Fruit fly (Drosophila melanogaster) whole organism, embryonic: Measurements from ENCODE around the gene CG5225.

ENCODE experiments used
- Asciz ChIP-seq: fragments of 200-800 bp; sonication (Bioruptor generic); optimal IDR thresholded peaks from 2 replicates; lab custom pipeline; 2017; ENCODE audit warnings: missing biosample characterization, mild to moderate bottlenecking, missing genetic modification characterization, missing genetic modification reagents
- B-H1 ChIP-seq: fragments of 200-800 bp; sonication (Bioruptor generic); IDR thresholded peaks from 3 replicates; pipeline ENCODE4 v1.3.6; 2022; ENCODE audit warnings: missing biosample characterization, missing genetic modification characterization
- Blimp-1 ChIP-seq: fragments of 200-800 bp; sonication (Bioruptor generic); optimal IDR thresholded peaks from 3 replicates; lab custom pipeline; 2018; ENCODE audit warnings: missing biosample characterization, missing genetic modification characterization, mild to moderate bottlenecking, moderate library complexity, missing genetic modification reagents
- CG10274 ChIP-seq: fragments of 200-800 bp; sonication (Bioruptor generic); optimal IDR thresholded peaks from 3 replicates; lab custom pipeline; 2017; ENCODE audit warnings: missing biosample characterization, mild to moderate bottlenecking, missing genetic modification characterization
- CG10431 ChIP-seq: fragments of 200-800 bp; sonication (Bioruptor generic); optimal IDR thresholded peaks from 3 replicates; lab custom pipeline; 2018; ENCODE audit warnings: missing biosample characterization, mild to moderate bottlenecking, missing genetic modification characterization
- CG11093 ChIP-seq: fragments of 200-800 bp; sonication (Bioruptor generic); IDR thresholded peaks from 3 replicates; pipeline ENCODE4 v1.3.6; 2022; ENCODE audit warnings: missing biosample characterization, missing genetic modification characterization
- CG13894 ChIP-seq: fragments of 200-800 bp; sonication (Bioruptor generic); optimal IDR thresholded peaks from 3 replicates; lab custom pipeline; 2018; ENCODE audit warnings: missing biosample characterization, mild to moderate bottlenecking, missing genetic modification characterization, moderate library complexity
- CG14860 ChIP-seq: fragments of 200-800 bp; sonication (Bioruptor generic); IDR thresholded peaks from 3 replicates; pipeline ENCODE4 v1.3.6; 2022; ENCODE audit warnings: missing biosample characterization, missing genetic modification characterization; ENCODE audit not compliant: partially characterized antibody
- CG15514 ChIP-seq: fragments of 200-800 bp; sonication (Bioruptor generic); optimal IDR thresholded peaks from 3 replicates; lab custom pipeline; 2017; ENCODE audit warnings: missing biosample characterization, missing genetic modification characterization, mild to moderate bottlenecking, moderate library complexity, missing genetic modification reagents
- CG16815 ChIP-seq: fragments of 200-800 bp; sonication (Bioruptor generic); optimal IDR thresholded peaks from 3 replicates; lab custom pipeline; 2017; ENCODE audit warnings: missing biosample characterization, mild to moderate bottlenecking, missing genetic modification characterization
- CG1832 ChIP-seq: fragments of 200-800 bp; sonication (Bioruptor generic); optimal IDR thresholded peaks from 2 replicates; lab custom pipeline; 2017; ENCODE audit warnings: missing biosample characterization, mild to moderate bottlenecking, missing genetic modification characterization, inconsistent platforms
- CG18764 ChIP-seq: fragments of 200-800 bp; sonication (Bioruptor generic); optimal IDR thresholded peaks from 3 replicates; lab custom pipeline; 2016; ENCODE audit warnings: missing biosample characterization, missing genetic modification characterization
- CG2202 ChIP-seq: fragments of 200-800 bp; sonication (Bioruptor generic); optimal IDR thresholded peaks from 2 replicates; lab custom pipeline; 2018; ENCODE audit warnings: missing biosample characterization, mild to moderate bottlenecking, missing genetic modification characterization
- CG2678 ChIP-seq: fragments of 200-800 bp; sonication (Bioruptor generic); optimal IDR thresholded peaks from 3 replicates; lab custom pipeline; 2019; ENCODE audit warnings: missing biosample characterization, mild to moderate bottlenecking, missing genetic modification characterization, moderate library complexity
- CG30431 ChIP-seq: fragments of 200-800 bp; sonication (Bioruptor generic); optimal IDR thresholded peaks from 2 replicates; lab custom pipeline; 2017; ENCODE audit warnings: missing biosample characterization, missing genetic modification characterization
- CG32767 ChIP-seq: fragments of 200-800 bp; sonication (Bioruptor generic); IDR thresholded peaks from 2 replicates; pipeline ENCODE4 v1.3.6; 2022; ENCODE audit warnings: missing biosample characterization, missing genetic modification characterization
- CG32772 ChIP-seq: fragments of 200-800 bp; sonication (Bioruptor generic); IDR thresholded peaks from 2 replicates; pipeline ENCODE4 v1.3.6; 2022; ENCODE audit warnings: missing biosample characterization, missing genetic modification characterization
- CG33213 ChIP-seq: fragments of 200-800 bp; sonication (Bioruptor generic); optimal IDR thresholded peaks from 3 replicates; lab custom pipeline; 2016; ENCODE audit warnings: missing biosample characterization, missing genetic modification characterization
- CG7357 ChIP-seq: fragments of 200-800 bp; sonication (Bioruptor generic); IDR thresholded peaks from 3 replicates; pipeline ENCODE4 v1.3.6; 2022; ENCODE audit warnings: missing biosample characterization, missing genetic modification characterization
- CG7372 ChIP-seq: fragments of 200-800 bp; sonication (Bioruptor generic); IDR thresholded peaks from 2 replicates; pipeline ENCODE4 v1.3.6; 2022; ENCODE audit warnings: missing biosample characterization, missing genetic modification characterization
- CG8089 ChIP-seq: fragments of 200-800 bp; sonication (Bioruptor generic); optimal IDR thresholded peaks from 3 replicates; lab custom pipeline; 2016; ENCODE audit warnings: missing biosample characterization, missing genetic modification characterization
- CG8478 ChIP-seq: fragments of >200 bp; optimal IDR thresholded peaks from 2 replicates; lab custom pipeline; 2018
- CG9876 ChIP-seq: fragments of 200-800 bp; sonication (Bioruptor generic); optimal IDR thresholded peaks from 2 replicates; lab custom pipeline; 2016; ENCODE audit warnings: missing biosample characterization, missing genetic modification characterization
- CHES-1-like ChIP-seq: fragments of 200-800 bp; sonication (Bioruptor generic); optimal IDR thresholded peaks from 2 replicates; lab custom pipeline; 2016; ENCODE audit warnings: missing biosample characterization, missing genetic modification characterization
- D ChIP-seq, 2 experiments: fragments of 200-800 bp in 1 of 2; fragments of >200 bp in 1 of 2; sonication (Bioruptor generic) in 1 of 2; optimal IDR thresholded peaks; 2 replicates in 1 of 2; 3 replicates in 1 of 2; lab custom pipeline; 2017; ENCODE audit warnings: mild to moderate bottlenecking in 1 of 2, missing biosample characterization in 1 of 2, missing genetic modification characterization in 1 of 2, missing genetic modification reagents in 1 of 2
- D19A ChIP-seq: fragments of 200-800 bp; optimal IDR thresholded peaks from 3 replicates; lab custom pipeline; 2019; ENCODE audit warnings: missing biosample characterization, mild to moderate bottlenecking, missing genetic modification characterization, moderate library complexity
- Eip74EF ChIP-seq, 2 experiments: fragments of 200-800 bp in 1 of 2; fragments of >200 bp in 1 of 2; sonication (Bioruptor generic) in 1 of 2; optimal IDR thresholded peaks; 2 replicates each; lab custom pipeline; 2017 to 2019; ENCODE audit warnings: missing biosample characterization in 2 of 2, missing genetic modification characterization in 2 of 2, mild to moderate bottlenecking in 1 of 2, moderate library complexity in 1 of 2
- Gug ChIP-seq: fragments of 200-800 bp; sonication (Bioruptor generic); IDR thresholded peaks from 4 replicates; pipeline ENCODE4 v1.3.6; 2022; ENCODE audit warnings: missing biosample characterization, missing genetic modification characterization
- Hand ChIP-seq: fragments of 200-800 bp; sonication (Bioruptor generic); optimal IDR thresholded peaks from 2 replicates; lab custom pipeline; 2017; ENCODE audit warnings: mild to moderate bottlenecking, missing biosample characterization, missing genetic modification reagents, missing genetic modification characterization
- MBD-R2 ChIP-seq: fragments of 200-800 bp; sonication (Bioruptor generic); IDR thresholded peaks from 2 replicates; pipeline ENCODE4 v1.3.6; 2022; ENCODE audit warnings: missing biosample characterization, missing genetic modification characterization
- Max ChIP-seq: fragments of 200-800 bp; sonication (Bioruptor generic); optimal IDR thresholded peaks from 2 replicates; lab custom pipeline; 2016; ENCODE audit warnings: missing biosample characterization, mild to moderate bottlenecking, missing genetic modification characterization
- NK7.1 ChIP-seq: fragments of 200-800 bp; sonication (Bioruptor generic); optimal IDR thresholded peaks from 3 replicates; lab custom pipeline; 2016; ENCODE audit warnings: missing biosample characterization, missing genetic modification characterization
- Neu2 ChIP-seq: fragments of 200-800 bp; sonication (Bioruptor generic); optimal IDR thresholded peaks from 3 replicates; lab custom pipeline; 2016; ENCODE audit warnings: missing biosample characterization, missing genetic modification characterization, borderline replicate concordance
- Xrp1 ChIP-seq: fragments of 200-800 bp; sonication (Bioruptor generic); IDR thresholded peaks from 2 replicates; pipeline ENCODE4 v1.3.6; 2022; ENCODE audit warnings: missing biosample characterization, missing genetic modification characterization
- ato ChIP-seq: fragments of 200-800 bp; sonication (Bioruptor generic); IDR thresholded peaks from 2 replicates; pipeline ENCODE4 v1.3.6; 2022; ENCODE audit warnings: missing biosample characterization, missing genetic modification characterization; ENCODE audit not compliant: partially characterized antibody
- cas ChIP-seq: fragments of 200-800 bp; sonication (Bioruptor generic); IDR thresholded peaks from 2 replicates; pipeline ENCODE4 v1.3.6; 2022; ENCODE audit warnings: missing biosample characterization, missing genetic modification characterization
- chm ChIP-seq: fragments of 200-800 bp; sonication (Bioruptor generic); IDR thresholded peaks from 2 replicates; pipeline ENCODE4 v1.3.6; 2022; ENCODE audit warnings: missing biosample characterization, missing genetic modification characterization
- crol ChIP-seq: fragments of 200-800 bp; sonication (Bioruptor generic); IDR thresholded peaks from 2 replicates; pipeline ENCODE4 v1.3.6; 2022; ENCODE audit warnings: missing biosample characterization, missing genetic modification characterization
- disco-r ChIP-seq: fragments of 200-800 bp; sonication (Bioruptor generic); optimal IDR thresholded peaks from 2 replicates; lab custom pipeline; 2016; ENCODE audit warnings: missing biosample characterization, missing genetic modification characterization
- hkb ChIP-seq, 2 experiments: fragments of 200-800 bp in 1 of 2; fragments of >200 bp in 1 of 2; sonication (Bioruptor generic) in 1 of 2; IDR thresholded peaks in 1 of 2; optimal IDR thresholded peaks in 1 of 2; 2 replicates each; pipeline versions ENCODE4 v1.3.6 to Lab custom; 2017 to 2022; ENCODE audit warnings: missing biosample characterization in 1 of 2, missing genetic modification characterization in 1 of 2
- kni ChIP-seq: fragments of 200-800 bp; sonication (Bioruptor generic); optimal IDR thresholded peaks from 3 replicates; lab custom pipeline; 2017; ENCODE audit warnings: mild to moderate bottlenecking, missing biosample characterization, missing genetic modification reagents, missing genetic modification characterization
- lilli ChIP-seq: fragments of 200-800 bp; sonication (Bioruptor generic); optimal IDR thresholded peaks from 3 replicates; lab custom pipeline; 2016; ENCODE audit warnings: missing biosample characterization, missing genetic modification characterization
- lov ChIP-seq, 2 experiments: fragments of 200-800 bp in 1 of 2; fragments of >200 bp in 1 of 2; sonication (Bioruptor generic) in 1 of 2; IDR thresholded peaks in 1 of 2; optimal IDR thresholded peaks in 1 of 2; 2 replicates in 1 of 2; 3 replicates in 1 of 2; pipeline versions ENCODE4 v1.3.6 to Lab custom; 2017 to 2022; ENCODE audit warnings: missing biosample characterization in 1 of 2, missing genetic modification characterization in 1 of 2
- nom ChIP-seq: fragments of 200-800 bp; sonication (Bioruptor generic); optimal IDR thresholded peaks from 2 replicates; lab custom pipeline; 2017; ENCODE audit warnings: missing biosample characterization, missing genetic modification characterization, mild to moderate bottlenecking, moderate library complexity, missing genetic modification reagents
- oc ChIP-seq: fragments of 200-800 bp; sonication (Bioruptor generic); optimal IDR thresholded peaks from 2 replicates; lab custom pipeline; 2018; ENCODE audit warnings: missing biosample characterization, mild to moderate bottlenecking, missing genetic modification characterization, moderate library complexity
- org-1 ChIP-seq: fragments of 200-800 bp; sonication (Bioruptor generic); optimal IDR thresholded peaks from 2 replicates; lab custom pipeline; 2017; ENCODE audit warnings: missing biosample characterization, missing genetic modification characterization
- pan ChIP-seq, 4 experiments: fragments of >200 bp in 3 of 4; fragments of 200-800 bp in 1 of 4; sonication (Bioruptor generic) in 1 of 4; optimal IDR thresholded peaks in 3 of 4; IDR thresholded peaks in 1 of 4; 2 replicates each; pipeline versions ENCODE4 v1.3.6 to Lab custom; 2017 to 2022; ENCODE audit warnings: missing biosample characterization in 2 of 4, missing genetic modification characterization in 2 of 4, mixed read lengths in 1 of 4
- pita ChIP-seq: fragments of 200-800 bp; sonication (Bioruptor generic); optimal IDR thresholded peaks from 2 replicates; lab custom pipeline; 2017; ENCODE audit warnings: missing biosample characterization, mild to moderate bottlenecking, missing genetic modification characterization
- trh ChIP-seq: fragments of 200-800 bp; sonication (Bioruptor generic); optimal IDR thresholded peaks from 2 replicates; lab custom pipeline; 2016; ENCODE audit warnings: missing biosample characterization, missing genetic modification characterization

CG5225 gene

DNA sequence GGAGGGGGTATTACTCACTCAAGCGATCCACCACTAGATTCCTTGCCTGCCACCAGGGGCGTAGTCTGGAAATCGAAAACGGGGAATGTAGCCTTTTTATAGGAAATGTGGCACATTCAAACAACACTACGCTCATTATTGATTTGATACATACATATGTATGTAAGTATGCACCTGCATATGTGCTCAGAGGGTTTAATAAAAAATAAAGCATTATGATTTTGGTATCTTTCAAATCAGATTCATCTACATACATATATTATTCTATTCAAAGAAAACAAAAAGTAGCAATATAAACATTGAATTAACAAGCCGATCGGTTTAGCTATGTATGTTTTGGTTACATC, 28.4 kb downstream of the CG5225 start (continued):
- no peak for TF ChIP-seq nom (GFP tag; lab: Kevin White, UChicago)
- TF ChIP-seq CG14860 (GFP tag; lab: Robert Waterston, UW) = no peak
- no peak for TF ChIP-seq CG10274 (GFP tag; lab: Kevin White, UChicago)
- TF ChIP-seq CG7372 (GFP tag; lab: Robert Waterston, UW) = no peak
- no peak for TF ChIP-seq Neu2 (GFP tag; lab: Kevin White, UChicago)
- TF ChIP-seq hkb (optimal IDR thresholded peaks at IDR 0.05; lab: Kevin White, UChicago) = no peak
- TF ChIP-seq hkb (GFP tag; IDR thresholded peaks at IDR 0.05; lab: Robert Waterston, UW) = no peak
- TF ChIP-seq disco-r (GFP tag; lab: Kevin White, UChicago) = no peak
- TF ChIP-seq Gug (GFP tag; lab: Robert Waterston, UW) = 0 out of 4 replicates have a peak, but pooled peaks have one; percentile 28
- TF ChIP-seq lilli = no peak
- no peak for TF ChIP-seq trh (GFP tag; lab: Kevin White, UChicago)
- TF ChIP-seq kni = no peak
- no peak for TF ChIP-seq CG16815 (GFP tag; lab: Kevin White, UChicago)
- TF ChIP-seq D (optimal IDR thresholded peaks at IDR 0.05; lab: Kevin White, UChicago) = no peak
- peak; percentile 44 for TF ChIP-seq D (GFP tag; optimal IDR thresholded peaks at IDR 0.05; lab: Kevin White, UChicago)
- TF ChIP-seq MBD-R2 (GFP tag; lab: Robert Waterston, UW) = no peak
- no peak for TF ChIP-seq CG13894 (tag; lab: Kevin White, UChicago)
- no peak for TF ChIP-seq pita (GFP tag; lab: Kevin White, UChicago)
- TF ChIP-seq CG2678 (tag; lab: Kevin White, UChicago) = peak; percentile 3
- TF ChIP-seq CG32767 (GFP tag; lab: Robert Waterston, UW) = no peak
- no peak for TF ChIP-seq Asciz
- TF ChIP-seq NK7.1 (GFP tag; lab: Kevin White, UChicago) = no peak
- no peak for TF ChIP-seq CHES-1-like (GFP tag; lab: Kevin White, UChicago)
- no peak for TF ChIP-seq CG33213 (GFP tag; lab: Kevin White, UChicago)
- TF ChIP-seq CG7357 = 0 out of 3 replicates have a peak, but pooled peaks have one; percentile 27
- TF ChIP-seq cas (GFP tag; lab: Robert Waterston, UW) = no peak
- TF ChIP-seq ato (GFP tag; lab: Robert Waterston, UW) = no peak
- TF ChIP-seq Eip74EF (GFP tag; optimal IDR thresholded peaks at IDR 0.05; lab: Kevin White, UChicago) = no peak
- TF ChIP-seq CG18764 (GFP tag; lab: Kevin White, UChicago) = no peak
- no peak for TF ChIP-seq lov (optimal IDR thresholded peaks at IDR 0.05; lab: Kevin White, UChicago)
- no peak for TF ChIP-seq lov (GFP tag; IDR thresholded peaks at IDR 0.05; lab: Robert Waterston, UW)
- no peak for TF ChIP-seq B-H1 (GFP tag; lab: Robert Waterston, UW)
- peak; percentile 38; the same call in 1 of the 2 replicates for TF ChIP-seq Xrp1 (GFP tag; lab: Robert Waterston, UW)
- no peak for TF ChIP-seq chm (GFP tag; lab: Robert Waterston, UW)
- TF ChIP-seq CG11093 (GFP tag; lab: Robert Waterston, UW) = no peak
- TF ChIP-seq org-1 (GFP tag; lab: Kevin White, UChicago) = no peak
- TF ChIP-seq CG1832 = no peak
- no peak for TF ChIP-seq CG30431 (GFP tag; lab: Kevin White, UChicago)
- no peak for TF ChIP-seq Max (GFP tag; lab: Kevin White, UChicago)
- no peak for TF ChIP-seq CG9876 (GFP tag; lab: Kevin White, UChicago)
- TF ChIP-seq Hand = no peak
- TF ChIP-seq CG8478 (lab: Kevin White, UChicago) = no peak
- TF ChIP-seq CG2202 (tag; lab: Kevin White, UChicago) = no peak
- peak; percentile 44 for TF ChIP-seq Blimp-1 (GFP tag; lab: Kevin White, UChicago)
- no peak for TF ChIP-seq CG15514 (GFP tag; lab: Kevin White, UChicago)
- no peak for TF ChIP-seq CG8089 (GFP tag; lab: Kevin White, UChicago)
- TF ChIP-seq pan (optimal IDR thresholded peaks at IDR 0.05; lab: Kevin White, UChicago) = no peak
- TF ChIP-seq pan (GFP tag; optimal IDR thresholded peaks at IDR 0.05 in 1 of 2, IDR thresholded peaks at IDR 0.05 in 1 of 2) = no peak
- no peak for TF ChIP-seq crol (GFP tag; lab: Robert Waterston, UW)
- no peak for TF ChIP-seq CG10431 (GFP tag; lab: Kevin White, UChicago)
- no peak for TF ChIP-seq oc (tag; lab: Kevin White, UChicago)
- 0 out of 2 replicates have a peak, but pooled peaks have one; percentile 7 for TF ChIP-seq CG32772 (GFP tag; lab: Robert Waterston, UW)
- TF ChIP-seq D19A (tag; lab: Kevin White, UChicago) = peak; percentile 36
